Fruit fly (Drosophila melanogaster) whole organism, adult: ENCODE results near the gene CG6295.

Experiments used
- CG11617 ChIP-seq: fragments of 200-800 bp; sonication (Bioruptor generic); optimal IDR thresholded peaks from 2 replicates; lab custom pipeline; 2017; ENCODE audit warnings: mild to moderate bottlenecking, missing biosample characterization, missing genetic modification reagents, missing genetic modification characterization
- CG12768 ChIP-seq: fragments of 200-800 bp; sonication (Bioruptor generic); optimal IDR thresholded peaks from 2 replicates; lab custom pipeline; 2017; ENCODE audit warnings: missing biosample characterization, missing genetic modification characterization, mild to moderate bottlenecking, moderate library complexity, missing genetic modification reagents
- CG14711 ChIP-seq: fragments of 200-800 bp; sonication (Bioruptor generic); optimal IDR thresholded peaks from 2 replicates; lab custom pipeline; 2018; ENCODE audit warnings: missing biosample characterization, mild to moderate bottlenecking, missing genetic modification characterization, moderate library complexity
- CG1620 ChIP-seq: fragments of 200-800 bp; sonication (Bioruptor generic); optimal IDR thresholded peaks from 2 replicates; lab custom pipeline; 2016; ENCODE audit warnings: missing biosample characterization, missing genetic modification characterization
- CG33017 ChIP-seq: fragments of 200-800 bp; sonication (Bioruptor generic); optimal IDR thresholded peaks from 2 replicates; lab custom pipeline; 2018; ENCODE audit warnings: missing biosample characterization, mild to moderate bottlenecking, missing genetic modification characterization, moderate library complexity
- CG5204 ChIP-seq: fragments of 200-800 bp; sonication (Bioruptor generic); optimal IDR thresholded peaks from 2 replicates; lab custom pipeline; 2016; ENCODE audit warnings: missing biosample characterization, missing genetic modification characterization
- CG7045 ChIP-seq: fragments of 200-800 bp; sonication (Bioruptor generic); optimal IDR thresholded peaks from 2 replicates; lab custom pipeline; 2017; ENCODE audit warnings: missing biosample characterization, mild to moderate bottlenecking, missing genetic modification characterization
- CG7101 ChIP-seq: fragments of 200-800 bp; sonication (Bioruptor generic); optimal IDR thresholded peaks from 2 replicates; lab custom pipeline; 2018; ENCODE audit warnings: missing biosample characterization, mild to moderate bottlenecking, missing genetic modification characterization, moderate library complexity
- Clk ChIP-seq: fragments of 200-800 bp; sonication (Bioruptor generic); optimal IDR thresholded peaks from 2 replicates; lab custom pipeline; 2017; ENCODE audit warnings: missing biosample characterization, missing genetic modification characterization
- Crg-1 ChIP-seq: fragments of 200-800 bp; sonication (Bioruptor generic); optimal IDR thresholded peaks from 2 replicates; lab custom pipeline; 2016; ENCODE audit warnings: missing biosample characterization, missing genetic modification characterization
- Hr96 ChIP-seq: fragments of 200-800 bp; sonication (Bioruptor generic); optimal IDR thresholded peaks from 2 replicates; lab custom pipeline; 2016; ENCODE audit warnings: missing biosample characterization, missing genetic modification characterization
- Mnt ChIP-seq: fragments of 200-800 bp; sonication (Bioruptor generic); optimal IDR thresholded peaks from 2 replicates; lab custom pipeline; 2016; ENCODE audit warnings: missing biosample characterization, mild to moderate bottlenecking, missing genetic modification characterization
- bab1 ChIP-seq: fragments of 200-800 bp; sonication (Bioruptor generic); optimal IDR thresholded peaks from 3 replicates; lab custom pipeline; 2019; ENCODE audit warnings: missing biosample characterization, mild to moderate bottlenecking, missing genetic modification characterization, moderate library complexity
- cic ChIP-seq: fragments of 200-800 bp; sonication (Bioruptor generic); optimal IDR thresholded peaks from 2 replicates; lab custom pipeline; 2017; ENCODE audit warnings: missing biosample characterization, mild to moderate bottlenecking, missing genetic modification characterization, moderate library complexity
- cnc ChIP-seq, 2 experiments: fragments of >200 bp; optimal IDR thresholded peaks; 2 replicates each; lab custom pipeline; 2017
- kay ChIP-seq: fragments of 200-800 bp; sonication (Bioruptor generic); peaks from one replicate; lab custom pipeline; 2016; ENCODE audit warnings: missing biosample characterization, missing genetic modification characterization, borderline replicate concordance
- ovo ChIP-seq: fragments of 200-800 bp; sonication (Bioruptor generic); optimal IDR thresholded peaks from 2 replicates; lab custom pipeline; 2016; ENCODE audit warnings: missing biosample characterization, missing genetic modification characterization
- pad ChIP-seq: fragments of 200-800 bp; sonication (Bioruptor generic); optimal IDR thresholded peaks from 3 replicates; lab custom pipeline; 2017; ENCODE audit warnings: missing biosample characterization, missing genetic modification characterization, mild to moderate bottlenecking, moderate library complexity, missing genetic modification reagents
- tj ChIP-seq: fragments of 200-800 bp; sonication (Bioruptor generic); optimal IDR thresholded peaks from 3 replicates; lab custom pipeline; 2017; ENCODE audit warnings: missing biosample characterization, mild to moderate bottlenecking, missing genetic modification characterization, moderate library complexity
- toe ChIP-seq: fragments of 200-800 bp; sonication (Bioruptor generic); optimal IDR thresholded peaks from 2 replicates; lab custom pipeline; 2016; ENCODE audit warnings: missing biosample characterization, missing genetic modification characterization

CG6295 gene

DNA sequence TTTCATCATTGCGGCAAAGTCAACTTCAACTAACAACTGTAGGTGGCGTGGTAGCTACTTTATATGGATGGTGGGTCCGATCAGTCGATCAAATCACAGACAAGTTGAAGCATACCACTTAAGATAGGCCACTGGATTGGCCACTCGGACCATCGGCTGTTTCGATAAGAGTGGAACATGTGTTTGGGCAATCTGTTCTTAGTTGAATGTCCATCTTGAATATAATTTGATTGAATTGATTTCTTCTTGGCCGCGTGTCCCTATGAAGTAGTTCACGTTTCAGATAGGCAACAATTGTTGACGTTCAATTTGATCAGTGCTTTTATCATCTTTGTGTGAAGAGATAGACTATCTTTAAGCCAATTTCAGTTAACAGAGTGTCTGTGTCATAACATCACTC, at the start of gene CG6295:
Gene CG6295 (minus strand): TSS at position 34 of the 400 bp plus-strand sequence.
- TF ChIP-seq CG7045 (no peak), CG5204 (GFP tag; lab: Kevin White, UChicago) (no peak), toe (GFP tag; lab: Kevin White, UChicago) (no peak), cic (GFP tag; lab: Kevin White, UChicago) (no peak), CG12768 (no peak), cnc (optimal IDR thresholded peaks at IDR 0.05; lab: Kevin White, UChicago) (no peak)

DNA sequence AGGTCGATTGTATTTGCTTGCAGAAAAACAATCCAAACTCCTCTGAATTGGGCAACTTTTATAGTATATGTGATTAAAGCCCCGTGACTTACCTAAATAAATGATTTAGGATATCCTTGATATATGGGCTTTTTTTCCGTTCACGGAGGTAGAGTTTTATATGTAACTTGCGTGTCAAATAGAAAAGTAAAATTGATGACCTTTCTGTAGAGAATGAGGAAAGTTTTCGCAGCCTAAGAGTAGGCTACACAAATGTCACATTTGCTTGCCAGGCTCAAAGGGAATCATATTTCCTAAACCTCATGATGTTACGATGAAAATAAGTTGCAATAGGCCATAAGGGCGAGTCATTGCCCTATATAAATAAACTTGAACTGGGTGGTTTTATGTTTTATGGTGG, 49.3 kb upstream of the CG6295 start:
- TF ChIP-seq cnc (optimal IDR thresholded peaks at IDR 0.05; lab: Kevin White, UChicago) (no peak), Crg-1 (GFP tag; lab: Kevin White, UChicago) (no peak), toe (GFP tag; lab: Kevin White, UChicago) (no peak), pad (GFP tag; lab: Kevin White, UChicago) (no peak), CG11617 (GFP tag; lab: Kevin White, UChicago) (no peak), Mnt (GFP tag; lab: Kevin White, UChicago) (no peak), tj (GFP tag; lab: Kevin White, UChicago) (no peak), CG1620 (no peak), CG14711 (tag; lab: Kevin White, UChicago) (no peak), kay (GFP tag; lab: Kevin White, UChicago) (no peak), CG33017 (tag; lab: Kevin White, UChicago) (no peak), CG5204 (GFP tag; lab: Kevin White, UChicago) (no peak)

DNA sequence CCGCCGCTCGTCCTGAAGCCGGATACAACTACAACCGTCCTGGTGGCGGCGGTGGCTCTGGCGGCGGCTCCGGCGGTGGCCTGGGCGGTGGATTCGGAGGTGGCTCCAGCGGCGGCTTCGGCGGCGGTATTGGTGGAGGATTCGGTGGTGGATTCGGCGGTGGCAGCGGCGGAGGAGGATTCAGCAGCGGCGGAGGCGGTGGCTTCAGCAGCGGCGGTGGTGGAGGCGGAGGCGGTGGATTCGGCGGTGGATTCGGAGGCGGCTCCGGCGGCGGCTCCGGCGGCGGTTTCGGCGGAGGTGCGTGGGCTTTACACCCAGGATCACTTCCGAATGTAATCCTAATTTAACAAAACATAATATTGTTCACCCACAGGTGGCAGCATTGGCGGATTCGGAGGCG, 42.7 kb upstream of the CG6295 start:
- TF ChIP-seq cic (GFP tag; lab: Kevin White, UChicago), result no peak
- no peak for TF ChIP-seq CG1620
- no peak for TF ChIP-seq Clk (GFP tag; lab: Kevin White, UChicago)
- TF ChIP-seq pad (GFP tag; lab: Kevin White, UChicago), result no peak
- no peak for TF ChIP-seq CG33017 (tag; lab: Kevin White, UChicago)
- TF ChIP-seq bab1, result no peak
- no peak for TF ChIP-seq toe (GFP tag; lab: Kevin White, UChicago)
- TF ChIP-seq Mnt (GFP tag; lab: Kevin White, UChicago), result no peak
- TF ChIP-seq Crg-1 (GFP tag; lab: Kevin White, UChicago), result no peak
- no peak for TF ChIP-seq CG5204 (GFP tag; lab: Kevin White, UChicago)
- no peak for TF ChIP-seq CG7101 (tag; lab: Kevin White, UChicago)
- TF ChIP-seq CG7045, result no peak
- TF ChIP-seq ovo (GFP tag; lab: Kevin White, UChicago), result no peak

DNA sequence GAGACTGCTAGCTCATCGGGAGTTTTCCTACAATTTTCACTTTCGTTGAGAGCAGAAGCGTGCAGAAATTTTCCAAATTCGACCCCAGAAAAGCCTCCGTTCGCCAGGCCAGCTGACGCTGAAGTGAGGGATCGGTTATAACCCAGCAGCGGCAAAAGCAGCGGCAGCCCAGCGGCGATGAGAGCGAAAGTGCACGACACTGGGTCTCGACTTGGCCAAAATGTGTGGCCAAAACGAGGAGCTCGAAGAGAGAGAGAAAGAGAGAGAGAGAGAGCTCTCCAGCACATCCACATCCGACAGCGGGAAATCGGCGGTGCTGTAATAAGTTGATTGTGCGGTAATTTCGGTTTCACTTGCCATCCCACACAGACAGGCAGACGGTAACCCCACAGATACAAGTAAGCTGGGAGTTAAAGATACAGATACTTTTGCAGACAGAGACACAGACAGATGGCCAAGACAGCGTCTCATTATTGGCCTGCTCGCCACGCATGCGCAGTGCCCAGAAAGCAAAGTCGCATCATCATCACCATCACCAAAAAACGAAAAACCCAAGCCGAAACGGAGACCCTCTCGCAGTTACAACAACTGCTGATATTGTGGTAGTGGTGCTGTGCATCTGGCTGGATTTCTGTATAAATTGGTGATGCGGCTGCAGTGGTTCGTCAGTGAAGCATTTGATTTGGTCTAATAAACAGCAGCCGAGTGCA, 41.9 kb upstream of the CG6295 start, which contains the start of gene TwdlT:
Gene TwdlT (plus strand): TSS at position 660 of the 710 bp plus-strand sequence.
- no peak for TF ChIP-seq CG33017 (tag; lab: Kevin White, UChicago)
- TF ChIP-seq CG11617 (GFP tag; lab: Kevin White, UChicago), result no peak
- no peak for TF ChIP-seq ovo (GFP tag; lab: Kevin White, UChicago)
- TF ChIP-seq CG7101 (tag; lab: Kevin White, UChicago), result no peak
- TF ChIP-seq Clk (GFP tag; lab: Kevin White, UChicago), result no peak
- no peak for TF ChIP-seq CG12768
- TF ChIP-seq CG14711 (tag; lab: Kevin White, UChicago), result no peak
- TF ChIP-seq cic (GFP tag; lab: Kevin White, UChicago), result no peak
- no peak for TF ChIP-seq toe (GFP tag; lab: Kevin White, UChicago)
- no peak for TF ChIP-seq pad (GFP tag; lab: Kevin White, UChicago)
- TF ChIP-seq Hr96, result no peak
- no peak for TF ChIP-seq Mnt (GFP tag; lab: Kevin White, UChicago)

DNA sequence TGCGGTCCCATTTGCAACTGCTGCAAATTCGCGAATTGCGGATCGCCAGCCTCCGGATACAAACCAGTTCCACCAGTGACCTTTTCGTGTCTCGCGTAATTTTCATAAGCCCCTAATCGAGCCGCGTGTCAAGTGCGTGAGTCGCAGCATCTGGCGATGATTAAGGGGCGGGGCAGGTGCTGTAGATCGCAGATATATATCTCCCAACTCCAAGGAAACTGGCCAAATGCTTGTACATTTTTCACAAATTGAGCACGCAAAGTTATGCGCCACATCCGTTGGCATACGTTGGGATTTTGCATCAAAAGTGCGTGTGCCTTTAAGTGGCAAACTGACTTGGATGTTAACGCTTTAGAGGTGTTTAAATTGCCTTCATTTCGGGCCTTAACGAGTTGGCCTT, 33.2 kb upstream of the CG6295 start:
- TF ChIP-seq CG1620 (no peak), Mnt (GFP tag; lab: Kevin White, UChicago) (no peak), CG12768 (no peak), CG11617 (GFP tag; lab: Kevin White, UChicago) (no peak), tj (GFP tag; lab: Kevin White, UChicago) (no peak), CG14711 (tag; lab: Kevin White, UChicago) (no peak), CG5204 (GFP tag; lab: Kevin White, UChicago) (no peak), Hr96 (no peak), kay (GFP tag; lab: Kevin White, UChicago) (no peak), Clk (GFP tag; lab: Kevin White, UChicago) (no peak), Crg-1 (GFP tag; lab: Kevin White, UChicago) (no peak), pad (GFP tag; lab: Kevin White, UChicago) (no peak), toe (GFP tag; lab: Kevin White, UChicago) (no peak), CG7101 (tag; lab: Kevin White, UChicago) (no peak), bab1 (no peak), CG7045 (no peak), cnc (optimal IDR thresholded peaks at IDR 0.05; lab: Kevin White, UChicago) (no peak), cic (GFP tag; lab: Kevin White, UChicago) (no peak)

DNA sequence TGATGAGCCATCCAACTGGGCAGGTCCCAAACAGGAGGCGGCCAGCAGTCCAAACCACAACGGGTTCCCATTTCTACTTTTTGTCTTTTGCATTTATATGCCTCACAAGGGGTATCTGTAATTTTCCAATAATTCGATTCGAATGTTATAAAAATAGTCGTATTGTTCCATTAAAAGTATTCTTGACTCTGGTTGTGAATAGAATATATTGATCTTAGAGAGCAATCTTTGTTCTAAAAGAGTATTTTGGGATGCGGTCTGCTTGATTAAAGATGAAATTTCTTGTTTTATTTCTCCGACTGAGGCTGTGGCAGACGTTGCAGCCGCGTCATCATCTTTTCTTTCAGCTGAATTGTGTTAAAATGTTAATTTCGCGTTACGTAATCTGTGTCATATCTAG, 27.1 kb upstream of the CG6295 start:
- TF ChIP-seq CG5204 (GFP tag; lab: Kevin White, UChicago), result no peak
- TF ChIP-seq bab1, result no peak
- no peak for TF ChIP-seq CG14711 (tag; lab: Kevin White, UChicago)
- TF ChIP-seq Mnt (GFP tag; lab: Kevin White, UChicago), result no peak
- TF ChIP-seq CG7101 (tag; lab: Kevin White, UChicago), result no peak
- TF ChIP-seq toe (GFP tag; lab: Kevin White, UChicago), result no peak
- TF ChIP-seq CG12768, result no peak
- no peak for TF ChIP-seq ovo (GFP tag; lab: Kevin White, UChicago)
- TF ChIP-seq CG1620, result no peak
- no peak for TF ChIP-seq CG33017 (tag; lab: Kevin White, UChicago)
- TF ChIP-seq cnc (optimal IDR thresholded peaks at IDR 0.05; lab: Kevin White, UChicago), result no peak
- TF ChIP-seq pad (GFP tag; lab: Kevin White, UChicago), result no peak
- TF ChIP-seq Hr96, result no peak
- TF ChIP-seq cic (GFP tag; lab: Kevin White, UChicago), result no peak
- no peak for TF ChIP-seq Clk (GFP tag; lab: Kevin White, UChicago)
- TF ChIP-seq kay (GFP tag; lab: Kevin White, UChicago), result no peak
- TF ChIP-seq tj (GFP tag; lab: Kevin White, UChicago), result no peak
- TF ChIP-seq CG7045, result no peak
